Fruit fly (Drosophila melanogaster): ENCODE measurements around the gene sgg.

Gene sgg

dm6 chrX:2624525-2625006 is 9.2 kb upstream of the sgg start, which contains the start of the genes brv3 and Pi4KIIIalpha (continued):
- TF ChIP-seq HLH4C (GFP tag; IDR thresholded peaks at IDR 0.05; ENCODE audit: partially characterized antibody): 0 out of 3 replicates have a peak, but pooled peaks have one; percentile 20
- peak; percentile 71 for TF ChIP-seq CG4617 (GFP tag; optimal IDR thresholded peaks at IDR 0.05; ENCODE audit: borderline replicate concordance)
- TF ChIP-seq CG4404 (GFP tag; IDR thresholded peaks at IDR 0.05): no peak
- peak; percentile 41; the same call in 1 of the 2 replicates for TF ChIP-seq CG32772 (GFP tag; IDR thresholded peaks at IDR 0.05)
- no peak for TF ChIP-seq zf30C (GFP tag; optimal IDR thresholded peaks at IDR 0.05)
- no peak for TF ChIP-seq CG34376 (GFP tag; optimal IDR thresholded peaks at IDR 0.05)
- TF ChIP-seq shn (GFP tag; optimal IDR thresholded peaks at IDR 0.05): no peak
- no peak for TF ChIP-seq grn (GFP tag; optimal IDR thresholded peaks at IDR 0.05)
- no peak for TF ChIP-seq D (optimal IDR thresholded peaks at IDR 0.05)
- no peak for TF ChIP-seq D (GFP tag; optimal IDR thresholded peaks at IDR 0.05)
- TF ChIP-seq NC2β (GFP tag; optimal IDR thresholded peaks at IDR 0.05): no peak
- TF ChIP-seq Sox100B (GFP tag; optimal IDR thresholded peaks at IDR 0.05): no peak
- TF ChIP-seq CG4854 (GFP tag; optimal IDR thresholded peaks at IDR 0.05): no peak
- no peak for TF ChIP-seq CG4360 (GFP tag; IDR thresholded peaks at IDR 0.05)
- no peak for TF ChIP-seq gsb-n (tag; optimal IDR thresholded peaks at IDR 0.05)
- TF ChIP-seq Pdp1 (GFP tag; optimal IDR thresholded peaks at IDR 0.05): peak in 1 of 2 experiments; percentile 33
- peak; percentile 54 for TF ChIP-seq amos (GFP tag; IDR thresholded peaks at IDR 0.05; ENCODE audit: partially characterized antibody)
- no peak for TF ChIP-seq Mad (GFP tag; optimal IDR thresholded peaks at IDR 0.05)
- TF ChIP-seq CG1647 (GFP tag; optimal IDR thresholded peaks at IDR 0.05): no peak
- TF ChIP-seq CG13287 (GFP tag; IDR thresholded peaks at IDR 0.05; ENCODE audit: partially characterized antibody): peak; percentile 34; the same call in 1 of the 2 replicates
- TF ChIP-seq CG2199 (GFP tag; IDR thresholded peaks at IDR 0.05): no peak
- TF ChIP-seq trh (GFP tag; optimal IDR thresholded peaks at IDR 0.05): no peak
- no peak for TF ChIP-seq Nf-YC (tag; optimal IDR thresholded peaks at IDR 0.05)
- TF ChIP-seq row (GFP tag; IDR thresholded peaks at IDR 0.05): peak; percentile 63; the same call in 2 of the 3 replicates
- TF ChIP-seq Nf-YB (GFP tag; optimal IDR thresholded peaks at IDR 0.05): no peak
- no peak for TF ChIP-seq Gsc (GFP tag; IDR thresholded peaks at IDR 0.05)
- TF ChIP-seq CG34422 (GFP tag; IDR thresholded peaks at IDR 0.05): 0 out of 3 replicates have a peak, but pooled peaks have one; percentile 16
- no peak for TF ChIP-seq mld (GFP tag; IDR thresholded peaks at IDR 0.05; ENCODE audit: partially characterized antibody)
- no peak for TF ChIP-seq gsb (GFP tag; IDR thresholded peaks at IDR 0.05)
- no peak for TF ChIP-seq zen2 (GFP tag; IDR thresholded peaks at IDR 0.05; ENCODE audit: partially characterized antibody)
- no peak for TF ChIP-seq lab (GFP tag; optimal IDR thresholded peaks at IDR 0.05)
- peak; percentile 89 for TF ChIP-seq gfzf (GFP tag; optimal IDR thresholded peaks at IDR 0.05)
- TF ChIP-seq CG3995 (GFP tag; optimal IDR thresholded peaks at IDR 0.05): peak; percentile 85
- TF ChIP-seq wdn (GFP tag; IDR thresholded peaks at IDR 0.05): no peak
- no peak for TF ChIP-seq Xbp1 (GFP tag; optimal IDR thresholded peaks at IDR 0.05)
- no peak for TF ChIP-seq CG10267 (tag; optimal IDR thresholded peaks at IDR 0.05)
- TF ChIP-seq Sry-δ (GFP tag; optimal IDR thresholded peaks at IDR 0.05): peak; percentile 34
- no peak for TF ChIP-seq CG16779 (GFP tag; IDR thresholded peaks at IDR 0.05)
- TF ChIP-seq Spps (tag; optimal IDR thresholded peaks at IDR 0.05): no peak
- TF ChIP-seq Dll (GFP tag; IDR thresholded peaks at IDR 0.05; ENCODE audit: partially characterized antibody): peak; percentile 48; the same call in 1 of the 4 replicates
- TF ChIP-seq CG16863 (GFP tag; optimal IDR thresholded peaks at IDR 0.05): no peak
- TF ChIP-seq Nf-YA (GFP tag; IDR thresholded peaks at IDR 0.05): no peak
- TF ChIP-seq lilli (GFP tag; optimal IDR thresholded peaks at IDR 0.05): no peak
- no peak for TF ChIP-seq croc (GFP tag; conservative IDR thresholded peaks at IDR 0.05)
- no peak for TF ChIP-seq CG14860 (GFP tag; IDR thresholded peaks at IDR 0.05; ENCODE audit: partially characterized antibody)
- no peak for TF ChIP-seq fd96Cb (tag; optimal IDR thresholded peaks at IDR 0.05)
- no peak for TF ChIP-seq luna (GFP tag; optimal IDR thresholded peaks at IDR 0.05)
- TF ChIP-seq sob (GFP tag; IDR thresholded peaks at IDR 0.05): no peak
- no peak for TF ChIP-seq CG3407 (GFP tag; optimal IDR thresholded peaks at IDR 0.05)
- TF ChIP-seq trem (tag; optimal IDR thresholded peaks at IDR 0.05): peak; percentile 22
- TF ChIP-seq Antp (GFP tag; optimal IDR thresholded peaks at IDR 0.05): no peak

Data from whole organism, embryonic.